Worm (Caenorhabditis elegans) whole organism, young adult: ENCODE data around the gene klp-6.
A peak's percentile ranks its signal among the peaks of the same experiment; 100 is the strongest.

ENCODE experiments used
- C06A6.2 ChIP-seq: fragments of 200-800 bp; sonication (Bioruptor generic); conservative IDR thresholded peaks from 2 replicates; pipeline ENCODE4 v1.3.6; 2022; ENCODE audit warnings: missing genetic modification characterization, missing compliant biosample characterization
- F33H1.4 ChIP-seq: fragments of 200-800 bp; sonication (Bioruptor generic); IDR thresholded peaks from 2 replicates; pipeline ENCODE4 v1.3.6; 2022; ENCODE audit warnings: missing genetic modification reagents, missing genetic modification characterization, missing compliant biosample characterization
- F52B5.7 ChIP-seq: sonication (generic microtip); optimal IDR thresholded peaks from 2 replicates; lab custom pipeline; 2016; ENCODE audit warnings: mild to moderate bottlenecking, missing genetic modification characterization, missing compliant biosample characterization
- F55B11.4 ChIP-seq: sonication (generic microtip); optimal IDR thresholded peaks from 2 replicates; lab custom pipeline; 2016; ENCODE audit warnings: missing compliant biosample characterization, missing genetic modification characterization, borderline replicate concordance; ENCODE audit not compliant: insufficient read depth
- T26A5.8 ChIP-seq: sonication (generic microtip); optimal IDR thresholded peaks from 2 replicates; lab custom pipeline; 2016; ENCODE audit warnings: missing genetic modification characterization, missing compliant biosample characterization
- Y53G8AR.9 ChIP-seq: fragments of 200-800 bp; sonication (Bioruptor generic); conservative IDR thresholded peaks from 2 replicates; pipeline ENCODE4 v1.3.6; 2022; ENCODE audit warnings: missing genetic modification reagents, missing genetic modification characterization, missing compliant biosample characterization
- aptf-2 ChIP-seq: fragments of 200-800 bp; sonication (Bioruptor generic); conservative IDR thresholded peaks from 2 replicates; pipeline ENCODE4 v1.3.6; 2022; ENCODE audit warnings: missing genetic modification reagents, missing genetic modification characterization, missing compliant biosample characterization
- ceh-100 ChIP-seq: fragments of 200-800 bp; sonication (Bioruptor generic); IDR thresholded peaks from 2 replicates; pipeline ENCODE4 v1.3.6; 2022; ENCODE audit warnings: missing genetic modification reagents, missing genetic modification characterization, missing compliant biosample characterization
- ceh-27 ChIP-seq: fragments of 200-800 bp; sonication (Bioruptor generic); optimal IDR thresholded peaks from 2 replicates; lab custom pipeline; 2018; ENCODE audit warnings: mild to moderate bottlenecking, missing genetic modification characterization, moderate library complexity, missing compliant biosample characterization
- dox-1 ChIP-seq: fragments of 200-800 bp; sonication (Bioruptor generic); IDR thresholded peaks from 2 replicates; pipeline ENCODE4 v1.3.6; 2022; ENCODE audit warnings: missing genetic modification reagents, missing genetic modification characterization, missing compliant biosample characterization
- egrh-3 ChIP-seq: fragments of 200-800 bp; sonication (Bioruptor generic); IDR thresholded peaks from 2 replicates; pipeline ENCODE4 v1.3.6; 2022; ENCODE audit warnings: missing genetic modification reagents, missing genetic modification characterization, missing compliant biosample characterization
- ekl-4 ChIP-seq: fragments of 200-800 bp; sonication (Bioruptor generic); IDR thresholded peaks from 2 replicates; pipeline ENCODE4 v1.3.6; 2022; ENCODE audit warnings: missing genetic modification reagents, missing genetic modification characterization, missing compliant biosample characterization
- ets-4 ChIP-seq: fragments of 200-800 bp; sonication (Bioruptor generic); optimal IDR thresholded peaks from 2 replicates; lab custom pipeline; 2018; ENCODE audit warnings: mild to moderate bottlenecking, missing genetic modification characterization, missing compliant biosample characterization
- fkh-3 ChIP-seq: sonication (generic microtip); optimal IDR thresholded peaks from 2 replicates; lab custom pipeline; 2016; ENCODE audit warnings: mild to moderate bottlenecking, missing genetic modification characterization, missing compliant biosample characterization
- gei-17 ChIP-seq: fragments of 200-800 bp; sonication (Bioruptor generic); optimal IDR thresholded peaks from 2 replicates; lab custom pipeline; 2018; ENCODE audit warnings: mild to moderate bottlenecking, missing genetic modification characterization, missing compliant biosample characterization
- him-1 ChIP-seq: sonication (generic microtip); optimal IDR thresholded peaks from 2 replicates; lab custom pipeline; 2016; ENCODE audit warnings: missing genotype, missing genetic modification reagents, missing genetic modification characterization, missing compliant biosample characterization
- hlh-26 ChIP-seq: fragments of 200-800 bp; sonication (Bioruptor generic); conservative IDR thresholded peaks from 2 replicates; pipeline ENCODE4 v1.3.6; 2022; ENCODE audit warnings: missing genetic modification reagents, missing genetic modification characterization, missing compliant biosample characterization
- hmg-1.2 ChIP-seq: fragments of 200-800 bp; sonication (Bioruptor generic); IDR thresholded peaks from 2 replicates; pipeline ENCODE4 v1.3.6; 2022; ENCODE audit warnings: missing genetic modification reagents, missing genetic modification characterization, missing compliant biosample characterization
- hmg-20 ChIP-seq: fragments of 200-800 bp; sonication (Bioruptor generic); IDR thresholded peaks from 2 replicates; pipeline ENCODE4 v1.3.6; 2022; ENCODE audit warnings: missing genetic modification reagents, missing genetic modification characterization, missing compliant biosample characterization
- lag-1 ChIP-seq: fragments of 200-800 bp; sonication (Bioruptor generic); IDR thresholded peaks from 2 replicates; pipeline ENCODE4 v1.3.6; 2022; ENCODE audit warnings: missing genetic modification reagents, missing genetic modification characterization, missing compliant biosample characterization
- lin-54 ChIP-seq: fragments of 200-800 bp; sonication (Bioruptor generic); optimal IDR thresholded peaks from 2 replicates; lab custom pipeline; 2018; ENCODE audit warnings: mild to moderate bottlenecking, missing genetic modification characterization, missing compliant biosample characterization
- lsl-1 ChIP-seq: fragments of 200-800 bp; sonication (Bioruptor generic); optimal IDR thresholded peaks from 2 replicates; lab custom pipeline; 2018; ENCODE audit warnings: mild to moderate bottlenecking, missing genetic modification characterization, moderate library complexity, missing compliant biosample characterization
- madf-6 ChIP-seq: fragments of 200-800 bp; sonication (Bioruptor generic); IDR thresholded peaks from 2 replicates; pipeline ENCODE4 v1.3.6; 2022; ENCODE audit warnings: missing genetic modification reagents, missing genetic modification characterization, missing compliant biosample characterization
- madf-8 ChIP-seq: fragments of 200-800 bp; sonication (Bioruptor generic); conservative IDR thresholded peaks from 2 replicates; pipeline ENCODE4 v1.3.6; 2022; ENCODE audit warnings: missing genetic modification reagents, missing genetic modification characterization, missing compliant biosample characterization
- mcd-1 ChIP-seq: fragments of 200-800 bp; sonication (Bioruptor generic); IDR thresholded peaks from 2 replicates; pipeline ENCODE4 v1.3.6; 2022; ENCODE audit warnings: missing genetic modification reagents, missing genetic modification characterization, missing compliant biosample characterization
- mes-4 ChIP-seq: sonication (generic microtip); optimal IDR thresholded peaks from 2 replicates; lab custom pipeline; 2016; ENCODE audit warnings: missing genotype, missing genetic modification characterization, missing compliant biosample characterization
- nfya-1 ChIP-seq: sonication (generic microtip); optimal IDR thresholded peaks from 2 replicates; lab custom pipeline; 2017; ENCODE audit warnings: antibody characterized with exemption, missing compliant biosample characterization, missing genetic modification characterization, borderline replicate concordance; ENCODE audit not compliant: insufficient read depth
- nhr-120 ChIP-seq: fragments of 200-800 bp; sonication (Bioruptor generic); IDR thresholded peaks from 2 replicates; pipeline ENCODE4 v1.3.6; 2022; ENCODE audit warnings: missing genetic modification characterization, missing compliant biosample characterization
- nhr-179 ChIP-seq: sonication (generic microtip); optimal IDR thresholded peaks from 2 replicates; lab custom pipeline; 2016; ENCODE audit warnings: mild to moderate bottlenecking, missing genetic modification characterization, missing compliant biosample characterization
- nhr-80 ChIP-seq: sonication (generic microtip); optimal IDR thresholded peaks from 2 replicates; lab custom pipeline; 2016; ENCODE audit warnings: missing genetic modification characterization, missing compliant biosample characterization
- nhr-90 ChIP-seq: sonication (generic microtip); optimal IDR thresholded peaks from 2 replicates; lab custom pipeline; 2016; ENCODE audit warnings: missing genotype, mild to moderate bottlenecking, missing genetic modification characterization, missing compliant biosample characterization
- rpc-1 ChIP-seq, 2 experiments: fragments of 150-350 bp in 1 of 2; sonication (generic microtip) in 1 of 2; optimal IDR thresholded peaks; 2 replicates each; lab custom pipeline; 2014 to 2018; ENCODE audit warnings: missing biosample characterization in 1 of 2, missing genetic modification characterization in 1 of 2, missing genetic modification reagents in 1 of 2, missing genotype in 1 of 2
- snpc-4 ChIP-seq, 5 experiments: fragments of 150-350 bp in 1 of 5; sonication (generic microtip) in 4 of 5; optimal IDR thresholded peaks; 2 replicates each; lab custom pipeline; 2014 to 2018; ENCODE audit warnings: missing genetic modification characterization in 5 of 5, missing biosample characterization in 3 of 5, antibody characterized with exemption in 2 of 5, mild to moderate bottlenecking in 2 of 5, missing compliant biosample characterization in 2 of 5, missing genotype in 2 of 5, moderate library complexity in 2 of 5, missing genetic modification reagents in 1 of 5
- somi-1 ChIP-seq: fragments of 200-800 bp; sonication (Bioruptor generic); optimal IDR thresholded peaks from 2 replicates; lab custom pipeline; 2018; ENCODE audit warnings: mild to moderate bottlenecking, missing genetic modification characterization, missing compliant biosample characterization
- tbp1 ChIP-seq: fragments of 200-800 bp; sonication (Bioruptor generic); optimal IDR thresholded peaks from 2 replicates; lab custom pipeline; 2018; ENCODE audit warnings: mild to moderate bottlenecking, missing genetic modification characterization, missing compliant biosample characterization
- xnd-1 ChIP-seq: sonication (generic microtip); optimal IDR thresholded peaks from 2 replicates; lab custom pipeline; 2016; ENCODE audit warnings: missing genotype, missing genetic modification reagents, missing genetic modification characterization, missing compliant biosample characterization
- zim-3 ChIP-seq: sonication (generic microtip); optimal IDR thresholded peaks from 2 replicates; lab custom pipeline; 2017; ENCODE audit warnings: mild to moderate bottlenecking, missing genetic modification characterization, moderate library complexity, missing compliant biosample characterization
- ztf-26 ChIP-seq: sonication (generic microtip); optimal IDR thresholded peaks from 2 replicates; lab custom pipeline; 2017; ENCODE audit warnings: missing genetic modification characterization, missing compliant biosample characterization

The klp-6 gene

DNA sequence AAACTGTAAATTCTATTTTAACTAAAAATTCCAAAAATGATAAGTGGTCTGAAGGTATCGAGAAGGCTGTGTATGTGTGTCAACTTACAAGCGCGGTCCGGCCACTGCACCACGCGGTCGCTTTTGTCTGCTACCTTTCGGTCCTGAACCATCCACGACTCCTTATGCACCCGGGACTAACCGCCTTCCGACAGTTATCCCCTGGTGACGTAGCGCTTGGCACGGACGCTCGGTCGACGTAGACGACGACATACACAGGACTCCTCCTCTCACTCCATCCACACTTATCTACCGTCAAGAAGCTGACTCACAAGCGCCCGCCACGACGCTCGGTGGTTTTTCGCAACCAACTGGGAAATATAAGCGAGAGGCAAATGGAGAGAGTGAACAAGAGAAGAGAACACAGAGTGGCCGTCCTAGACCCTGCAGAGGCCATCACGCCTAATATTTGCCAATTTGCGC, 677 bp downstream of the klp-6 start (continued):
- TF ChIP-seq rpc-1 (optimal IDR thresholded peaks at IDR 0.05; lab: Kevin White, UChicago) (peak; percentile 71), rpc-1 (tag; optimal IDR thresholded peaks at IDR 0.05; lab: Kevin White, UChicago) (peak; percentile 63), mes-4 (tag; lab: Kevin White, UChicago) (peak; percentile 54), fkh-3 (tag; lab: Kevin White, UChicago) (peak; percentile 64), somi-1 (GFP tag; lab: Kevin White, UChicago) (peak; percentile 55)

DNA sequence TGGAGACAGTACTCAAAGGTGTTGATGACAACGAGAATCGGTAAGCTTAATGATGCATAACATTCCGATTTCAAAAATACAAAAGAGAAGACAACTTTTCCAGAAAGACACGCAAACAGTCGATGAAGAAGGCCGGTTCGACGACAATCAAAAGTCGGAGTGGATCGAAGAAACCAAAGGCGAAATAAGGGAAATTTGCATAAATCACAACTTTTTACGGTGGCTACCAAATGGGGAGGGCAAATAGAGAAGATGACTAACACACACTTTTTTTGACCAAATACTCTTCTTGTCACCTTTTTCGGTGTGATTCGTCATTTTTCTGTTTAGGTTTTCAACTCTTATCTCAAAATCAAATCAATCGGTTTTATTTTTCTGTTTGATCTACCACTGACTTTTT, 5.4 kb downstream of the klp-6 start, which contains the start of gene C45G9.6:
Gene C45G9.6 (plus strand): TSS at position 301 of the 400 bp plus-strand sequence.
- TF ChIP-seq ceh-27 (GFP tag; lab: Kevin White, UChicago) (no peak), aptf-2 (GFP tag; lab: Robert Waterston, UW) (no peak), nhr-179 (tag; lab: Kevin White, UChicago) (no peak), tbp1 (GFP tag; lab: Kevin White, UChicago) (no peak)

DNA sequence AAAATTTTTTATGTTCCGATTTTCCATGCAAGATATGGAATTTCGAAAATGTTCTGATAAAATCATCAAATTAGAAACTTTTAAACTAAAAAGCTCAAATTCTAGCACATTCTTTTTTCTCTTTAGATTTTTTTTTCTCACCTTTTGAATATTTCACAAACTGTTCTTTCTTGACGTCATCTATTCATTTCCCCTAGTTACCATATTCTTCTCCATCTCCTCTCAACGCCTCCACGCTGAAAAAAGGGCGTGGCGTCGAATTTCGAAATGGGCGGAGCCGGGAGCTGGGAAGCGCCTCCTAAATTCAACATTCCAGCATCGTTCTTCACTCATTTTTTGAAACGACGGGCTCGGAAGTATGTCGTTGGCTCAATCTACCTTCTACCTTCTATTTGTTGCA, 11.4 kb downstream of the klp-6 start, which contains the start of gene nlp-43:
Gene nlp-43 (plus strand): TSS at position 301 of the 400 bp plus-strand sequence.
- TF ChIP-seq nhr-120 (no peak), F52B5.7 (no peak), T26A5.8 (no peak), egrh-3 (GFP tag; lab: Robert Waterston, UW) (no peak), C06A6.2 (GFP tag; lab: Robert Waterston, UW) (no peak), aptf-2 (GFP tag; lab: Robert Waterston, UW) (no peak), nfya-1 (no peak), zim-3 (tag; lab: Kevin White, UChicago) (no peak), tbp1 (GFP tag; lab: Kevin White, UChicago) (no peak), ekl-4 (no peak)

DNA sequence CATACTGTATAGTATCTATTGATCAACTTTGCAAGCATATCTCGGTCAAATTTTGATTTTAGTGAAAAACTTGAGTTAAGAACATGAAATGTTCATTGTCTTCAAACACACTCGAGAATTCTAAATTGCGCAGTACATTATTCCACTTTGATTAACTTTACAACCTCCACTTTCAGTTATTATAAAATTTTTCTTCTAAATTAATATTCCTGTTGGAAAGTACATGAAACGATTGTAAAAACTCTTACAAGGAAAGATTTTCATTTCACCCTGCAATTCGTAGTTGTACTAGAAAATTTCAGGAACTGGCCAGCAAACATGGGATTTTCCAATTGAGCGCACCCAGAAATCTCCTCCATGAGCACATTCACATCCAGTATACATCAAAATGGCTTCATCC, 14.0 kb downstream of the klp-6 start, which contains the start of gene C45G9.14:
Gene C45G9.14 (plus strand): TSS at position 301 of the 400 bp plus-strand sequence.
- TF ChIP-seq mcd-1 (GFP tag; lab: Robert Waterston, UW): no peak
- no peak for TF ChIP-seq dox-1 (GFP tag; lab: Robert Waterston, UW)

DNA sequence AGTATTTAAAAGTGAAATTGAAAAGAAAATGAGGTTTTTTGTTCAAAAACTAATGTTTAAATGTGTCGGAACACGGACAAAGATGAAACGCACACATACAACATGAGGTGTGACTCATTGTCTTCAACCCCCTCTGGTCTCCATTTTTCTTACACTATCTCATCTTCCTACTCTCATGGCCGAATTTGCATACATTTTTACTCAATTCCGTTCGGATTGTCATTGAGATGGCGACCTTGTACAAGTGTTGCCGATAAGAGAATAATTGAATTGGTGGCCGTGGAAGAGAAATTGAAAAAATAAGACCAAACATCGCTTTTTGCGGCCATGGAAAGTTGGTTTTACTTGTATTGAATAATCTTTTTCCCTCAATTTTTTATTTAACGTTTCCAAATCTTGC, 16.4 kb downstream of the klp-6 start, which contains the start of gene txbp-3:
Gene txbp-3 (minus strand): TSS at position 285 of the 400 bp plus-strand sequence.
- peak; percentile 90 for TF ChIP-seq nhr-80 (tag; lab: Kevin White, UChicago)
- TF ChIP-seq ztf-26 (tag; lab: Kevin White, UChicago): no peak
- peak; percentile 36 for TF ChIP-seq ets-4
- peak; percentile 20; the same call in 1 of the 2 replicates for TF ChIP-seq hmg-1.2 (GFP tag; lab: Robert Waterston, UW)
- no peak for TF ChIP-seq snpc-4 (GFP tag; optimal IDR thresholded peaks at IDR 0.05; lab: Kevin White, UChicago)
- peak in 1 of 4 experiments; percentile 49 for TF ChIP-seq snpc-4 (tag; optimal IDR thresholded peaks at IDR 0.05; lab: Kevin White, UChicago)
- no peak for TF ChIP-seq F33H1.4 (GFP tag; lab: Robert Waterston, UW)
- TF ChIP-seq ceh-100 (GFP tag; lab: Robert Waterston, UW): no peak
- no peak for TF ChIP-seq madf-8 (GFP tag; lab: Robert Waterston, UW)
- TF ChIP-seq hlh-26: no peak

DNA sequence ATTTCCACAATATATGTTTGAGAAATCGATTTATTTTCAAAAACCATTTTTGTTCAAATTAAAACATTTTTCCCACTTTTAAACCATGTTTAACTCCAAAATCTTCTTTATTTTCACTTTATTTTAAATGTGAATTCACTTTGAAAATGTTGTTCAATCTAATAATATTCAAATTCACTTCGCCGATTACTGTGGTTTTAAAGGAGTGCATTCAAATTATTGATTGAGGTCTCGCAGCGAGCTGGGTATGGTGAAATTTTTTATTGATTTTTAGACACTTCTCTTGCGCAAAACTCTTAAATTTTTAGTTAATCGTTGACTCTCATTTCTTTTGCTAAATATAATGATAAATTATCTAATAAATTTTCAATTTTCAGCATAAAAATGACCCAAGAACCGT, 17.0 kb downstream of the klp-6 start, which contains the start of gene C45G9.5:
Gene C45G9.5 (plus strand): TSS at position 378 of the 400 bp plus-strand sequence.
- TF ChIP-seq nhr-80 (tag; lab: Kevin White, UChicago) (no peak), rpc-1 (optimal IDR thresholded peaks at IDR 0.05; lab: Kevin White, UChicago) (no peak), rpc-1 (tag; optimal IDR thresholded peaks at IDR 0.05; lab: Kevin White, UChicago) (no peak), xnd-1 (tag; lab: Kevin White, UChicago) (peak; percentile 85), lsl-1 (GFP tag; lab: Kevin White, UChicago) (peak; percentile 91), nhr-90 (no peak), madf-6 (GFP tag; lab: Robert Waterston, UW) (peak; percentile 90), nhr-120 (no peak), gei-17 (GFP tag; lab: Kevin White, UChicago) (no peak), lag-1 (GFP tag; lab: Robert Waterston, UW) (no peak), Y53G8AR.9 (GFP tag; lab: Robert Waterston, UW) (no peak), fkh-3 (tag; lab: Kevin White, UChicago) (no peak), F55B11.4 (tag; lab: Kevin White, UChicago) (no peak), tbp1 (GFP tag; lab: Kevin White, UChicago) (no peak), hmg-20 (GFP tag; lab: Robert Waterston, UW) (no peak), snpc-4 (GFP tag; optimal IDR thresholded peaks at IDR 0.05; lab: Kevin White, UChicago) (no peak), snpc-4 (tag; optimal IDR thresholded peaks at IDR 0.05; lab: Kevin White, UChicago) (no peak), him-1 (tag; lab: Kevin White, UChicago) (peak; percentile 18), lin-54 (GFP tag; lab: Kevin White, UChicago) (peak; percentile 82)
